Worm (Caenorhabditis elegans) whole organism, L4 larva: ENCODE data around the gene srd-38.

ENCODE experiments used
- ceh-62 ChIP-seq: sonication (generic microtip); optimal IDR thresholded peaks from 2 replicates; lab custom pipeline; 2017; ENCODE audit warnings: missing biosample characterization, missing genetic modification characterization
- ctbp-1 ChIP-seq: fragments of 200-800 bp; sonication (Bioruptor generic); IDR thresholded peaks from 2 replicates; pipeline ENCODE4 v1.3.6; 2022; ENCODE audit warnings: missing genetic modification reagents, missing genetic modification characterization, missing compliant biosample characterization
- egl-43 ChIP-seq: fragments of 200-800 bp; sonication (Bioruptor generic); IDR thresholded peaks from 2 replicates; pipeline ENCODE4 v1.3.6; 2022; ENCODE audit warnings: missing genetic modification reagents, missing genetic modification characterization, missing compliant biosample characterization
- jun-1 ChIP-seq: fragments of 150-350 bp; optimal IDR thresholded peaks from 2 replicates; lab custom pipeline; 2014; ENCODE audit warnings: missing biosample characterization, missing genetic modification reagents, missing genetic modification characterization
- lin-39 ChIP-seq: fragments of 150-350 bp; optimal IDR thresholded peaks from 2 replicates; lab custom pipeline; 2014; ENCODE audit warnings: missing biosample characterization, missing genetic modification reagents, missing genetic modification characterization
- snpc-4 ChIP-seq: fragments of 150-350 bp; optimal IDR thresholded peaks from 2 replicates; lab custom pipeline; 2014; ENCODE audit warnings: missing biosample characterization, missing genetic modification characterization
- unc-62 ChIP-seq, 3 experiments: fragments of 150-350 bp in 1 of 3; sonication (generic microtip); optimal IDR thresholded peaks in 2 of 3; peaks in 1 of 3; 1 replicate in 1 of 3; 2 replicates in 2 of 3; lab custom pipeline; 2014 to 2017; ENCODE audit warnings: missing biosample characterization in 3 of 3, missing genetic modification characterization in 3 of 3, missing genetic modification reagents in 3 of 3, missing genotype in 1 of 3

DNA sequence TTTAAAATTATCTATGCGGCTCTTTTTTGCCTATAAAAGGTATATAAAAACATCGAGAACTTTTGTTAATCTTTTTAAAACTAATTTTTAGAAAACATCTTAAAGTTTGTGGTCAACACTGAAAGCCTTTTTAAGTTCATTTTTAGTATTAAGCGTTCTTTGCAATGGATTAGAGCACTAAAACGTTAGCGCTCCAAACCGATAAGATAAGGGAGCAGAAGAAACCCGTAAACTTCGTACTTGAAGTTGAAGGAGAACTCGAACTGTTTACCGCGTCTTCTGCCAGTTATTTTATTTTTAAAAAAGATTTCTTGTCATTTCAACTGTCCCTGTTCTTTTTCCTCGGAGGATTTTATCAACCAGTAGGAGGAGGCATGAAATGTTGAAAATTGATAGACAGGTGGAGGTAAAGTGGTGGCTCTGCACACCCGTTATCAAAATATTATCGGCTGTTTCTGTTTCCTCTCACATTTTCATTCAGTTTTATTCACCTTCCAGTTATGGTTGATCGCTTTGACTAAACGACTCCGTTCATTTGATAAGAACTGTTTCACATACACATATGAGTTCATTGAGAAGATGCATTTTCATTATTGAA lies 47.5 kb downstream of the srd-38 start:
- no peak for TF ChIP-seq egl-43 (GFP tag; lab: Robert Waterston, UW)
- no peak for TF ChIP-seq lin-39 (tag; lab: Kevin White, UChicago)
- TF ChIP-seq ceh-62 = no peak
- no peak for TF ChIP-seq jun-1
- TF ChIP-seq snpc-4 (tag; lab: Kevin White, UChicago) = no peak
- no peak for TF ChIP-seq ctbp-1 (GFP tag; lab: Robert Waterston, UW)
- no peak for TF ChIP-seq unc-62 (GFP tag; optimal IDR thresholded peaks at IDR 0.05 in 1 of 2; lab: Kevin White, UChicago)
- TF ChIP-seq unc-62 (tag; optimal IDR thresholded peaks at IDR 0.05; lab: Kevin White, UChicago) = no peak
